Fruit fly (Drosophila melanogaster) whole organism: ENCODE measurements around the gene CG6443.

ENCODE experiments used
- CG8478 ChIP-seq: fragments of >200 bp; optimal IDR thresholded peaks from 2 replicates; lab custom pipeline; 2018; ENCODE audit warnings: inconsistent platforms
- Dll ChIP-seq: fragments of >200 bp; optimal IDR thresholded peaks from 2 replicates; lab custom pipeline; 2017
- pan ChIP-seq: fragments of >200 bp; optimal IDR thresholded peaks from 2 replicates; lab custom pipeline; 2017
- psq ChIP-seq: fragments of >200 bp; optimal IDR thresholded peaks from 2 replicates; lab custom pipeline; 2017
- usp ChIP-seq: fragments of >200 bp; optimal IDR thresholded peaks from 2 replicates; lab custom pipeline; 2017; ENCODE audit warnings: missing biosample characterization, missing genetic modification characterization, mixed read lengths

DNA sequence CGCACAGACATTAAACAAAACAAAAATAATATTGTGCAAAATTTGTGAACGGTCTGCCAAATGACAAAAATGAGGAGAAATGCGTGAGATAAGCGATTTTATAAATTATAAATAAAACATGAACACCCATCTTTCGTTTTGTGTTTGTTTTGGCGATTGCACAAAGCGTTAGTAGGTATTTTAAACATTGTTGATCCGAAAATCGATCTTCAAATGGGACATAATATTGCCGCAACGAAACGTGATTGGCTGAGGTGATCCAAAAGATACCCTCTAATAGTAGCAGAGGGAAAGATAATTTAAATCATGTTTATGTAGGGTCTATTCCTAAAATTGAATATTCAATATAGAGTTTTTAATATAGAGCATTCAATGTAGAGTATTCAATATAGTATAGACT lies 49.2 kb upstream of the CG6443 start:
- TF ChIP-seq pan = no peak
- TF ChIP-seq usp (GFP tag; lab: Kevin White, UChicago) = no peak
- no peak for TF ChIP-seq psq (lab: Kevin White, UChicago)
- TF ChIP-seq CG8478 = no peak
- no peak for TF ChIP-seq Dll
